Worm (Caenorhabditis elegans) whole organism, early embryonic: ENCODE measurements around the gene C18A11.3.

Experiments used
- B0310.2 ChIP-seq: sonication (generic microtip); optimal IDR thresholded peaks from 2 replicates; lab custom pipeline; 2016; ENCODE audit warnings: mild to moderate bottlenecking, missing genetic modification characterization, missing compliant biosample characterization
- F13C5.2 ChIP-seq: sonication (generic microtip); optimal IDR thresholded peaks from 2 replicates; lab custom pipeline; 2017; ENCODE audit warnings: mild to moderate bottlenecking, missing genetic modification characterization, inconsistent platforms, missing compliant biosample characterization
- aly-1 ChIP-seq: sonication (generic microtip); optimal IDR thresholded peaks from 2 replicates; lab custom pipeline; 2016; ENCODE audit warnings: missing genetic modification characterization, missing compliant biosample characterization
- ama-1 ChIP-seq: fragments of 150-350 bp; optimal IDR thresholded peaks from 2 replicates; lab custom pipeline; 2014
- ceh-13 ChIP-seq: fragments of 200-800 bp; sonication (Bioruptor generic); optimal IDR thresholded peaks from 2 replicates; lab custom pipeline; 2018; ENCODE audit warnings: mild to moderate bottlenecking, missing genetic modification characterization, missing compliant biosample characterization
- ceh-36 ChIP-seq: sonication (generic microtip); optimal IDR thresholded peaks from 2 replicates; lab custom pipeline; 2016; ENCODE audit warnings: missing genetic modification characterization, inconsistent platforms, missing compliant biosample characterization
- ets-7 ChIP-seq: sonication (generic microtip); optimal IDR thresholded peaks from 2 replicates; lab custom pipeline; 2016; ENCODE audit warnings: missing genotype, missing genetic modification characterization, missing compliant biosample characterization
- flt-1 ChIP-seq: fragments of 200-800 bp; sonication (Bioruptor generic); IDR thresholded peaks from 2 replicates; pipeline ENCODE4 v1.3.6; 2022; ENCODE audit warnings: missing genetic modification characterization, missing compliant biosample characterization
- hmbx-1 ChIP-seq: sonication (generic microtip); optimal IDR thresholded peaks from 2 replicates; lab custom pipeline; 2016; ENCODE audit warnings: mild to moderate bottlenecking, missing genetic modification characterization, missing compliant biosample characterization
- hmg-4 ChIP-seq: fragments of 200-800 bp; sonication (Bioruptor generic); optimal IDR thresholded peaks from 2 replicates; lab custom pipeline; 2018; ENCODE audit warnings: mild to moderate bottlenecking, missing genetic modification characterization, missing compliant biosample characterization
- hnd-1 ChIP-seq: sonication (generic microtip); optimal IDR thresholded peaks from 2 replicates; lab custom pipeline; 2016; ENCODE audit warnings: missing genetic modification characterization, missing compliant biosample characterization
- pes-1 ChIP-seq: fragments of 200-800 bp; sonication (Bioruptor generic); IDR thresholded peaks from 2 replicates; pipeline ENCODE4 v1.3.6; 2022; ENCODE audit warnings: missing genetic modification reagents, missing genetic modification characterization, missing compliant biosample characterization
- scrt-1 ChIP-seq: fragments of 200-800 bp; sonication (Bioruptor generic); IDR thresholded peaks from 2 replicates; pipeline ENCODE4 v1.3.6; 2022; ENCODE audit warnings: missing genetic modification characterization, missing compliant biosample characterization
- sea-1 ChIP-seq: fragments of 200-800 bp; sonication (Bioruptor generic); conservative IDR thresholded peaks from 2 replicates; pipeline ENCODE4 v1.3.6; 2022; ENCODE audit warnings: missing genetic modification characterization, missing compliant biosample characterization
- tbx-11 ChIP-seq: fragments of 200-800 bp; sonication (Bioruptor generic); IDR thresholded peaks from 2 replicates; pipeline ENCODE4 v1.3.6; 2022; ENCODE audit warnings: missing genetic modification characterization, missing compliant biosample characterization
- tbx-37 ChIP-seq: fragments of 200-800 bp; sonication (Bioruptor generic); conservative IDR thresholded peaks from 2 replicates; pipeline ENCODE4 v1.3.6; 2022; ENCODE audit warnings: missing genetic modification reagents, missing genetic modification characterization, missing compliant biosample characterization
- tra-4 ChIP-seq: sonication (generic microtip); optimal IDR thresholded peaks from 2 replicates; lab custom pipeline; 2017; ENCODE audit warnings: missing genetic modification characterization, missing compliant biosample characterization

Gene C18A11.3

DNA sequence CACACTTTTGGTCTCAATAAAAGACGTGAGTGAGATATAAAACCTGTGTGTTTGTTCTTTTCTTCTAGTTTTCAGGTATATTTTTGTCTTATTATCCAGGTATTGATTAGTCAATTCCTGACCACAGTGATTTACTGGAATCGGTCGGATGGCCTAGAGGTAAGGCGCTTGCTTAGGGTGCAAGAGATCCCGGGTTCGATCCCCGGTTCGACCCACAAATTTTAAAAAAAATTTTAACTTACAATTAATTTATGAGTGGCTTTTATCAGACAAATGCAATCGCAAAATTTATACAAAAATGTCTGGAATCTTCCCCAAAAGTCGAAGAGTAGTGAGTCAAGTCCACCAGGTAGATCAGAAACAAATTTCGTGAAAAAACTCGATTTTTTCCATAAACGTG, 23.6 kb upstream of the C18A11.3 start:
- TF ChIP-seq flt-1 (GFP tag; lab: Robert Waterston, UW) (no peak), hmbx-1 (tag; lab: Kevin White, UChicago) (no peak), hmg-4 (GFP tag; lab: Kevin White, UChicago) (no peak), aly-1 (tag; lab: Kevin White, UChicago) (no peak), scrt-1 (no peak), sea-1 (no peak), ceh-13 (no peak), F13C5.2 (tag; lab: Kevin White, UChicago) (no peak), ets-7 (tag; lab: Kevin White, UChicago) (no peak)

DNA sequence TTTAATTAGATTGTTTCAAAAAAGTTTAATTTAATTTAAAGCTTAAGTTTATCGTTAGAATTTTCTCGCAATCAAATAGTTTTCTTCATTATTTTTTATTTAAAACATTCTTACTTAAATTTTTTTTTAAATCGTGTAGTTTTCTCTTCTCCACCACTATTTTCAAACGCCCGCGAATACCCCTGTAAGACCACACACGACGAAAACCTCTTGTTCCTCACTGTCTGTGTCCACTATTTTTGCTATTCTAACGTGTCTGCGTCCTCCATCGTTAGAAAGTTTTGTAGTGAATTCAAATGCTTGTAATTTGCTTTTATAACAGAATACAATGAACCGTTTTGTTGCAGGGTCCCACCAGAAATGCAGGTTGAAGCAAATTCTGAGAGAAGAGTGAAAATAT, 20.0 kb upstream of the C18A11.3 start, which contains the start of gene xol-1:
xol-1 (plus strand) TSS at position 347 of the 400 bp plus-strand sequence.
- TF ChIP-seq aly-1 (tag; lab: Kevin White, UChicago) (no peak), tbx-37 (no peak), tbx-11 (no peak), flt-1 (GFP tag; lab: Robert Waterston, UW) (no peak), ets-7 (tag; lab: Kevin White, UChicago) (no peak), pes-1 (GFP tag; lab: Robert Waterston, UW) (no peak), hmg-4 (GFP tag; lab: Kevin White, UChicago) (no peak), scrt-1 (no peak), tra-4 (tag; lab: Kevin White, UChicago) (no peak), ceh-36 (tag; lab: Kevin White, UChicago) (no peak), sea-1 (no peak), F13C5.2 (tag; lab: Kevin White, UChicago) (no peak), ama-1 (lab: Kevin White, UChicago) (no peak)

DNA sequence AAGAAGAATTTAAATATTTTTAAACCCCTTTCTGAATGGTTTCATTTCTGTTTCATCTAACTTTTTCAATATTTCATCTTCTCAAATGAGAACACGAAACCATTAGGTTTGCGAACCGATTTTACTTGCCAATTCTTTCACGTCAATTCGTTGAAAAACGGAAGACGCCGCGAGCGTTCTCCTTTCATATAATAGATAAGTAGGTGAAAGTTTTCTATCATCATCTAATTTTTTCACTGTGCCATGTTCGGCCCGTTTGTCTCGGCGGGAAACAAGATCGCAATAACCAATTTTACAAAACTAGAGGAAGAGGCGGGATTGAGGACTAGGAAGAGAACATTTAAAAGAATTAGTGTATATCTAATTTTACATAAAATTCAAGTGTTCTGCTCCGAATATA, 15.8 kb upstream of the C18A11.3 start, which contains the start of gene C18A11.4:
C18A11.4 (plus strand) TSS at position 367 of the 400 bp plus-strand sequence.
- no peak for TF ChIP-seq flt-1 (GFP tag; lab: Robert Waterston, UW)
- TF ChIP-seq ama-1 (lab: Kevin White, UChicago) = no peak
- no peak for TF ChIP-seq tbx-11
- TF ChIP-seq tbx-37 = no peak
- no peak for TF ChIP-seq aly-1 (tag; lab: Kevin White, UChicago)
- no peak for TF ChIP-seq B0310.2 (tag; lab: Kevin White, UChicago)
- no peak for TF ChIP-seq pes-1 (GFP tag; lab: Robert Waterston, UW)
- no peak for TF ChIP-seq ceh-13
- TF ChIP-seq sea-1 = no peak
- no peak for TF ChIP-seq hmbx-1 (tag; lab: Kevin White, UChicago)
- TF ChIP-seq ceh-36 (tag; lab: Kevin White, UChicago) = no peak
- no peak for TF ChIP-seq tra-4 (tag; lab: Kevin White, UChicago)
- no peak for TF ChIP-seq F13C5.2 (tag; lab: Kevin White, UChicago)
- TF ChIP-seq hnd-1 = no peak
- TF ChIP-seq hmg-4 (GFP tag; lab: Kevin White, UChicago) = no peak
- no peak for TF ChIP-seq ets-7 (tag; lab: Kevin White, UChicago)
- no peak for TF ChIP-seq scrt-1

DNA sequence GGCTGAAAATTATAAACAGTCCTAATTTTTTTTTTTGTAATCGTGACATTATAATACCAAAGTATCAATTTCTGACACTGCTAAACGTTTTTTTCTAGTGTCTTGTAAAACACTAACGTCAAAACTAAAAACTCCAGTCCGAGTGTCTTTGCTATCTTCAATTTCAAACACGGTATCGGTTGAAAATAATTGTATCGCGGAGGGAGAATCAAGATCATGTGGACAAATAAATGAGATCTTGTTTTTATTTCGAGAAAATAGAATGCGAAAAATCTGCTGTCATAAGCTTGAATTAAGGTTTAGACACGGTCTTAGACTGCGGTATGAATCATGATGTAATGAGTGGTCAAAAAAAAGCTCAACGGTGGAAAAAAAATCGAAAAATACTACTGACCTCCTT, 12.3 kb upstream of the C18A11.3 start:
- TF ChIP-seq flt-1 (GFP tag; lab: Robert Waterston, UW) (no peak), ets-7 (tag; lab: Kevin White, UChicago) (no peak), tra-4 (tag; lab: Kevin White, UChicago) (no peak), tbx-37 (no peak), scrt-1 (no peak)

DNA sequence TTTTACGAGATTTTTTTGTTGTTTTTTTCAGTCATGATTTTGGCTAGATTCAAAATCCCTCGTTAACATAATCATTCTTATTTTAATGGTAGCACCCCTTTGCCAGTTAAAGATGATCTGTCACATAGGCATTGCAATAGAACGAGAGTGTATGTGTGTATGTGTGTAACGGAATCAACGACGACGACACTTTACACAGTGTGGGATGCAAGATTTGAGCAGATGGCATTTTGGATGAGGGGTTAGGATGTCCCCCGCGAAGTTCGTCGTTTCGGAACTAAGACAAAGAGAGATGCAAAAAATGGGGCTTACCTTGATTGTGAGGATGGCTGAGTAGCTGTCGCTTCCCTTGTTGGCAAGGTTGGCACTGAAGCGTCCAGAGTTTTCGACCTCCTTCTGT, 8.9 kb upstream of the C18A11.3 start:
- TF ChIP-seq tbx-37 (no peak), sea-1 (no peak), B0310.2 (tag; lab: Kevin White, UChicago) (no peak), tbx-11 (no peak), aly-1 (tag; lab: Kevin White, UChicago) (no peak), F13C5.2 (tag; lab: Kevin White, UChicago) (no peak), pes-1 (GFP tag; lab: Robert Waterston, UW) (no peak), ets-7 (tag; lab: Kevin White, UChicago) (no peak), flt-1 (GFP tag; lab: Robert Waterston, UW) (no peak), hmg-4 (GFP tag; lab: Kevin White, UChicago) (no peak), ceh-13 (no peak), tra-4 (tag; lab: Kevin White, UChicago) (no peak), hmbx-1 (tag; lab: Kevin White, UChicago) (no peak), ama-1 (lab: Kevin White, UChicago) (no peak), scrt-1 (no peak), ceh-36 (tag; lab: Kevin White, UChicago) (no peak), hnd-1 (no peak)

DNA sequence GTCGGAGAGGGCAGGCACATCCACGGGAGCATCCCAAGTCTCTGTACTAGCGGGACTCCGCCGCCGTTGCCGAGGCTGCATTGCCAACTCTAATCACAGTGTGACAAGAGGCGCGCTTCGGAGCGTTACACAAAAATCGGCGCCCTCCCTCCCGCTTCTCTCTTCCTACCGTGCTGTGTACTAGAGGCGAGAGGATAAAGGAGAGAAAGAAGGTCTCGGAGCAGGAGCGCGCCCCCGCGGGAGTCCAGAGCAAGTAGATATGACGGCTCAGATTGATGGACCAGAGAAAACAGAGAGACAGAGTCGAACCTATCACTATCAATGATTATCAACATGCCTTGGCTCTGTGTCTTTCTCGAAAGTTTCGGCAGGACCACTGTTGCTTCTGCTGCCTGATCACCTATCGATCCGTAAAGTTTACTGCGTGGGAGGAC, 7.9 kb upstream of the C18A11.3 start:
- TF ChIP-seq tra-4 (tag; lab: Kevin White, UChicago) = no peak
- TF ChIP-seq B0310.2 (tag; lab: Kevin White, UChicago) = no peak
- TF ChIP-seq hmbx-1 (tag; lab: Kevin White, UChicago) = no peak
- no peak for TF ChIP-seq aly-1 (tag; lab: Kevin White, UChicago)
- no peak for TF ChIP-seq ama-1 (lab: Kevin White, UChicago)
- no peak for TF ChIP-seq hmg-4 (GFP tag; lab: Kevin White, UChicago)
- no peak for TF ChIP-seq ets-7 (tag; lab: Kevin White, UChicago)
- no peak for TF ChIP-seq ceh-36 (tag; lab: Kevin White, UChicago)
- TF ChIP-seq ceh-13 = no peak
- no peak for TF ChIP-seq F13C5.2 (tag; lab: Kevin White, UChicago)
- TF ChIP-seq hnd-1 = no peak
- no peak for TF ChIP-seq flt-1 (GFP tag; lab: Robert Waterston, UW)
- no peak for TF ChIP-seq tbx-11

DNA sequence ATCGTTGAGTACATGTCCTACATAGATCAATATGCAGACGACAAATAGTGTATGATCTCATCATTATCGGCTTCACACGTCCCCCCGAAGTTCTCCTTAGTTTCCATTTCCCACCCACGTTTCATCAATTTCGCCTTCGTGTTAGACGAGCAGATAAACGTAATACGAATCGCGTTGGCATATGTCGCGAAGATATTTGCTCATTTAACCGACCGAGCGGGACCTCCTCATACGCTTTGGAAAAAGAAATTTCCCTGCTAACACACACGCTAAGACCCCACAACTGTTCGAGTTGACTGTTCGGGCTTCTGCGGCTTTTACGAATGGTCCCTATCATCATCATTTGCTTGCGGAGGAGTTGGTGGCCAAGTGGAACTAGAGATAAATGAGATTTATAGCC, 6.4 kb upstream of the C18A11.3 start:
- TF ChIP-seq tra-4 (tag; lab: Kevin White, UChicago) = no peak
- no peak for TF ChIP-seq ama-1 (lab: Kevin White, UChicago)
- TF ChIP-seq ceh-36 (tag; lab: Kevin White, UChicago) = no peak
- TF ChIP-seq B0310.2 (tag; lab: Kevin White, UChicago) = no peak
- TF ChIP-seq flt-1 (GFP tag; lab: Robert Waterston, UW) = no peak
- no peak for TF ChIP-seq aly-1 (tag; lab: Kevin White, UChicago)
